Fruit fly (Drosophila melanogaster) whole organism, embryonic: Measurements from ENCODE around the gene sob.
A peak's percentile ranks its signal among the peaks of the same experiment; 100 is the strongest.

Experiments used
- Adf1 ChIP-seq: fragments of 200-800 bp; sonication (Bioruptor generic); IDR thresholded peaks from 2 replicates; pipeline ENCODE4 v1.3.6; 2022; ENCODE audit warnings: missing biosample characterization, missing genetic modification characterization
- Bgb ChIP-seq: fragments of 200-800 bp; sonication (Bioruptor generic); IDR thresholded peaks from 2 replicates; pipeline ENCODE4 v1.3.6; 2022; ENCODE audit warnings: missing biosample characterization, missing genetic modification characterization; ENCODE audit not compliant: partially characterized antibody
- CG10366 ChIP-seq: fragments of 200-800 bp; sonication (Bioruptor generic); IDR thresholded peaks from 2 replicates; pipeline ENCODE4 v1.3.6; 2022; ENCODE audit warnings: missing biosample characterization, missing genetic modification characterization
- CG10565 ChIP-seq: fragments of 200-800 bp; sonication (Bioruptor generic); optimal IDR thresholded peaks from 3 replicates; lab custom pipeline; 2016; ENCODE audit warnings: missing biosample characterization, mild to moderate bottlenecking, missing genetic modification characterization
- CG10959 ChIP-seq: fragments of 200-800 bp; sonication (Bioruptor generic); IDR thresholded peaks from 2 replicates; pipeline ENCODE4 v1.3.6; 2022; ENCODE audit warnings: missing biosample characterization, missing genetic modification characterization
- CG11247 ChIP-seq: fragments of 200-800 bp; sonication (Bioruptor generic); IDR thresholded peaks from 2 replicates; pipeline ENCODE4 v1.3.6; 2022; ENCODE audit warnings: missing biosample characterization, missing genetic modification characterization
- CG12071 ChIP-seq: fragments of 200-800 bp; sonication (Bioruptor generic); optimal IDR thresholded peaks from 3 replicates; lab custom pipeline; 2018; ENCODE audit warnings: missing biosample characterization, mild to moderate bottlenecking, missing genetic modification characterization
- CG13424 ChIP-seq: fragments of 200-800 bp; sonication (Bioruptor generic); optimal IDR thresholded peaks from 2 replicates; lab custom pipeline; 2019; ENCODE audit warnings: missing biosample characterization, mild to moderate bottlenecking, missing genetic modification characterization, moderate library complexity
- CG15479 ChIP-seq: fragments of 200-800 bp; sonication (Bioruptor generic); optimal IDR thresholded peaks from 3 replicates; lab custom pipeline; 2019; ENCODE audit warnings: missing biosample characterization, mild to moderate bottlenecking, missing genetic modification characterization, moderate library complexity
- CG1602 ChIP-seq: fragments of 200-800 bp; sonication (Bioruptor generic); optimal IDR thresholded peaks from 3 replicates; lab custom pipeline; 2016; ENCODE audit warnings: missing biosample characterization, missing genetic modification characterization
- CG2199 ChIP-seq: fragments of 200-800 bp; sonication (Bioruptor generic); IDR thresholded peaks from 3 replicates; pipeline ENCODE4 v1.3.6; 2022; ENCODE audit warnings: missing biosample characterization, missing genetic modification characterization
- CG31224 ChIP-seq: fragments of 200-800 bp; sonication (Bioruptor generic); IDR thresholded peaks from 2 replicates; pipeline ENCODE4 v1.3.6; 2022; ENCODE audit warnings: missing biosample characterization, missing genetic modification characterization
- CG32767 ChIP-seq: fragments of 200-800 bp; sonication (Bioruptor generic); IDR thresholded peaks from 2 replicates; pipeline ENCODE4 v1.3.6; 2022; ENCODE audit warnings: missing biosample characterization, missing genetic modification characterization
- CG4360 ChIP-seq: fragments of 200-800 bp; sonication (Bioruptor generic); IDR thresholded peaks from 2 replicates; pipeline ENCODE4 v1.3.6; 2022; ENCODE audit warnings: missing biosample characterization, missing genetic modification characterization
- CG4820 ChIP-seq: fragments of 200-800 bp; sonication (Bioruptor generic); optimal IDR thresholded peaks from 3 replicates; lab custom pipeline; 2016; ENCODE audit warnings: missing biosample characterization, missing genetic modification characterization
- CG5953 ChIP-seq: fragments of 200-800 bp; sonication (Bioruptor generic); IDR thresholded peaks from 2 replicates; pipeline ENCODE4 v1.3.6; 2022; ENCODE audit warnings: missing biosample characterization, missing genetic modification characterization
- Gug ChIP-seq: fragments of 200-800 bp; sonication (Bioruptor generic); IDR thresholded peaks from 4 replicates; pipeline ENCODE4 v1.3.6; 2022; ENCODE audit warnings: missing biosample characterization, missing genetic modification characterization
- Kr ChIP-seq: fragments of 200-800 bp; sonication (Bioruptor generic); optimal IDR thresholded peaks from 2 replicates; lab custom pipeline; 2017; ENCODE audit warnings: missing biosample characterization, mild to moderate bottlenecking, missing genetic modification characterization
- Med ChIP-seq: fragments of 200-800 bp; sonication (Bioruptor generic); peaks from one replicate; lab custom pipeline; 2016; ENCODE audit warnings: missing biosample characterization, missing genetic modification characterization, mild to moderate bottlenecking, inconsistent platforms, moderate library complexity
- Nf-YA ChIP-seq: fragments of 200-800 bp; sonication (Bioruptor generic); IDR thresholded peaks from 2 replicates; pipeline ENCODE4 v1.3.6; 2022; ENCODE audit warnings: missing biosample characterization, missing genetic modification characterization
- Pdp1 ChIP-seq, 2 experiments: fragments of 200-800 bp; sonication (Bioruptor generic); optimal IDR thresholded peaks; 3 replicates each; lab custom pipeline; 2016; ENCODE audit warnings: missing biosample characterization in 2 of 2, missing genetic modification characterization in 2 of 2, mild to moderate bottlenecking in 1 of 2, moderate library complexity in 1 of 2
- Scr ChIP-seq: fragments of 200-800 bp; sonication (Bioruptor generic); IDR thresholded peaks from 2 replicates; pipeline ENCODE4 v1.3.6; 2022; ENCODE audit warnings: missing biosample characterization, missing genetic modification characterization; ENCODE audit not compliant: partially characterized antibody
- Side ChIP-seq: fragments of 200-800 bp; sonication (Bioruptor generic); optimal IDR thresholded peaks from 2 replicates; lab custom pipeline; 2016; ENCODE audit warnings: missing biosample characterization, missing genetic modification characterization
- Sin3A ChIP-seq: fragments of >200 bp; optimal IDR thresholded peaks from 2 replicates; lab custom pipeline; 2018
- Sry-δ ChIP-seq: fragments of 200-800 bp; sonication (Bioruptor generic); optimal IDR thresholded peaks from 2 replicates; lab custom pipeline; 2016; ENCODE audit warnings: missing biosample characterization, missing genetic modification characterization
- Stat92E ChIP-seq, 3 experiments: fragments of >200 bp in 2 of 3; fragments of 200-800 bp in 1 of 3; sonication (Bioruptor generic) in 1 of 3; optimal IDR thresholded peaks; 2 replicates each; lab custom pipeline; 2017 to 2019; ENCODE audit warnings: missing biosample characterization in 3 of 3, missing genetic modification characterization in 3 of 3, mild to moderate bottlenecking in 1 of 3, moderate library complexity in 1 of 3
- ap ChIP-seq: fragments of 200-800 bp; sonication (Bioruptor generic); IDR thresholded peaks from 2 replicates; pipeline ENCODE4 v1.3.6; 2022; ENCODE audit warnings: missing biosample characterization, missing genetic modification characterization
- cato ChIP-seq: fragments of 200-800 bp; sonication (Bioruptor generic); optimal IDR thresholded peaks from 2 replicates; lab custom pipeline; 2016; ENCODE audit warnings: missing biosample characterization, missing genetic modification characterization, borderline replicate concordance
- cwo ChIP-seq: fragments of 200-800 bp; sonication (Bioruptor generic); optimal IDR thresholded peaks from 3 replicates; lab custom pipeline; 2017; ENCODE audit warnings: missing biosample characterization, missing genetic modification characterization, mild to moderate bottlenecking, moderate library complexity, missing genetic modification reagents
- eyg ChIP-seq: fragments of 200-800 bp; sonication (Bioruptor generic); optimal IDR thresholded peaks from 3 replicates; lab custom pipeline; 2016; ENCODE audit warnings: missing biosample characterization, missing genetic modification characterization
- ham ChIP-seq: fragments of 200-800 bp; sonication (Bioruptor generic); IDR thresholded peaks from 2 replicates; pipeline ENCODE4 v1.3.6; 2022; ENCODE audit warnings: missing biosample characterization, missing genetic modification characterization
- jing ChIP-seq: fragments of 200-800 bp; sonication (Bioruptor generic); optimal IDR thresholded peaks from 2 replicates; lab custom pipeline; 2018; ENCODE audit warnings: missing biosample characterization, mild to moderate bottlenecking, missing genetic modification characterization
- knrl ChIP-seq: fragments of 200-800 bp; sonication (Bioruptor generic); IDR thresholded peaks from 3 replicates; pipeline ENCODE4 v1.3.6; 2022; ENCODE audit warnings: missing biosample characterization, missing genetic modification characterization; ENCODE audit not compliant: partially characterized antibody
- lmd ChIP-seq: fragments of 200-800 bp; sonication (Bioruptor generic); IDR thresholded peaks from 2 replicates; pipeline ENCODE4 v1.3.6; 2022; ENCODE audit warnings: missing biosample characterization, missing genetic modification characterization
- nerfin-1 ChIP-seq: fragments of 200-800 bp; sonication (Bioruptor generic); optimal IDR thresholded peaks from 3 replicates; lab custom pipeline; 2019; ENCODE audit warnings: missing biosample characterization, mild to moderate bottlenecking, missing genetic modification characterization, moderate library complexity
- org-1 ChIP-seq: fragments of 200-800 bp; sonication (Bioruptor generic); optimal IDR thresholded peaks from 2 replicates; lab custom pipeline; 2017; ENCODE audit warnings: missing biosample characterization, missing genetic modification characterization
- otp ChIP-seq: fragments of 200-800 bp; sonication (Bioruptor generic); IDR thresholded peaks from 3 replicates; pipeline ENCODE4, ENCODE4 v1.3.6; 2022; ENCODE audit warnings: missing biosample characterization, missing genetic modification characterization
- pan ChIP-seq, 4 experiments: fragments of >200 bp in 3 of 4; fragments of 200-800 bp in 1 of 4; sonication (Bioruptor generic) in 1 of 4; optimal IDR thresholded peaks in 3 of 4; IDR thresholded peaks in 1 of 4; 2 replicates each; pipeline versions ENCODE4 v1.3.6 to Lab custom; 2017 to 2022; ENCODE audit warnings: missing biosample characterization in 2 of 4, missing genetic modification characterization in 2 of 4, mixed read lengths in 1 of 4
- pita ChIP-seq: fragments of 200-800 bp; sonication (Bioruptor generic); optimal IDR thresholded peaks from 2 replicates; lab custom pipeline; 2017; ENCODE audit warnings: missing biosample characterization, mild to moderate bottlenecking, missing genetic modification characterization
- ranshi ChIP-seq: fragments of 200-800 bp; sonication (Bioruptor generic); IDR thresholded peaks from 2 replicates; pipeline ENCODE4 v1.3.6; 2022; ENCODE audit warnings: missing biosample characterization, missing genetic modification characterization
- shn ChIP-seq: fragments of 200-800 bp; sonication (Bioruptor generic); optimal IDR thresholded peaks from 3 replicates; lab custom pipeline; 2016; ENCODE audit warnings: missing biosample characterization, missing genetic modification characterization
- slou ChIP-seq: fragments of 200-800 bp; sonication (Bioruptor generic); optimal IDR thresholded peaks from 3 replicates; lab custom pipeline; 2016; ENCODE audit warnings: missing biosample characterization, missing genetic modification characterization
- sqz ChIP-seq: fragments of 200-800 bp; sonication (Bioruptor generic); optimal IDR thresholded peaks from 3 replicates; lab custom pipeline; 2018; ENCODE audit warnings: missing biosample characterization, mild to moderate bottlenecking, missing genetic modification characterization
- ssp ChIP-seq: fragments of 200-800 bp; sonication (Bioruptor generic); IDR thresholded peaks from 2 replicates; pipeline ENCODE4 v1.3.6; 2022; ENCODE audit warnings: missing biosample characterization, missing genetic modification characterization
- tin ChIP-seq: fragments of 200-800 bp; sonication (Bioruptor generic); optimal IDR thresholded peaks from 3 replicates; lab custom pipeline; 2016; ENCODE audit warnings: missing biosample characterization, missing genetic modification characterization
- tll ChIP-seq, 2 experiments: fragments of 200-800 bp in 1 of 2; fragments of >200 bp in 1 of 2; sonication (Bioruptor generic) in 1 of 2; optimal IDR thresholded peaks; 2 replicates each; lab custom pipeline; 2017 to 2019; ENCODE audit warnings: missing biosample characterization in 2 of 2, missing genetic modification characterization in 2 of 2, mild to moderate bottlenecking in 1 of 2, moderate library complexity in 1 of 2
- trh ChIP-seq: fragments of 200-800 bp; sonication (Bioruptor generic); optimal IDR thresholded peaks from 2 replicates; lab custom pipeline; 2016; ENCODE audit warnings: missing biosample characterization, missing genetic modification characterization
- unc-4 ChIP-seq: fragments of 200-800 bp; sonication (Bioruptor generic); IDR thresholded peaks from 2 replicates; pipeline ENCODE4 v1.3.6; 2022; ENCODE audit warnings: missing biosample characterization, missing genetic modification characterization; ENCODE audit not compliant: partially characterized antibody
- unpg ChIP-seq: fragments of 200-800 bp; sonication (Bioruptor generic); optimal IDR thresholded peaks from 3 replicates; lab custom pipeline; 2018; ENCODE audit warnings: missing biosample characterization, mild to moderate bottlenecking, missing genetic modification characterization, moderate library complexity
- vfl ChIP-seq: fragments of 200-800 bp; sonication (Bioruptor generic); optimal IDR thresholded peaks from 2 replicates; lab custom pipeline; 2016; ENCODE audit warnings: missing biosample characterization, missing genetic modification characterization
- vnd ChIP-seq: fragments of 200-800 bp; sonication (Bioruptor generic); IDR thresholded peaks from 3 replicates; pipeline ENCODE4 v1.3.6; 2022; ENCODE audit warnings: missing biosample characterization, missing genetic modification characterization; ENCODE audit not compliant: partially characterized antibody

sob gene

DNA sequence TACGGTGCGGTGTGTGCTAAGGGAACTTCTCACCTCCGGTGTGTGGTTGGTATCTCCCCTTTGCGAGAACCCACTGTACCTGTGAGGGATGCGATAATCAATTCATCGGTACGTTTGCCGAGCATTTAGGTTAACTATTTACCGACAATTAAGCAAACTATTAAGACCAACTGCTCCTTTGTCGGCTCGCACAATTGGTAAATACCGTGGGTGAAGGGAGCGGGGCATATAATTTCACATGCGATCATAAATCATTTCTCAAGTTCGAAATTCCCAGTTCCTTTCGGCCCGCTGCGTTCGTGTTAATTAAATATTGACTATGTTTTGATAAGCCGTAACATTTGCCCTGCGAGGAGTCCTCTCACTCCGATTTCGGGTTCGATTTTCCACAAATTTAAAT, 31.7 kb downstream of the sob start (continued):
- TF ChIP-seq pan (optimal IDR thresholded peaks at IDR 0.05; lab: Kevin White, UChicago) (no peak), pan (GFP tag; optimal IDR thresholded peaks at IDR 0.05 in 1 of 2, IDR thresholded peaks at IDR 0.05 in 1 of 2) (no peak), CG2199 (no peak), Stat92E (GFP tag; optimal IDR thresholded peaks at IDR 0.05; lab: Kevin White, UChicago) (no peak), CG10959 (GFP tag; lab: Robert Waterston, UW) (no peak), ham (GFP tag; lab: Robert Waterston, UW) (no peak), Med (GFP tag; lab: Kevin White, UChicago) (peak; percentile 39), Gug (GFP tag; lab: Robert Waterston, UW) (no peak), CG13424 (tag; lab: Kevin White, UChicago) (no peak), shn (GFP tag; lab: Kevin White, UChicago) (no peak), sqz (GFP tag; lab: Kevin White, UChicago) (no peak), CG4820 (GFP tag; lab: Kevin White, UChicago) (no peak), CG5953 (no peak), Side (no peak), CG32767 (GFP tag; lab: Robert Waterston, UW) (no peak), Nf-YA (no peak), unpg (GFP tag; lab: Kevin White, UChicago) (no peak), nerfin-1 (tag; lab: Kevin White, UChicago) (no peak), CG4360 (GFP tag; lab: Robert Waterston, UW) (no peak), Adf1 (GFP tag; lab: Robert Waterston, UW) (no peak), unc-4 (GFP tag; lab: Robert Waterston, UW) (no peak), knrl (GFP tag; lab: Robert Waterston, UW) (no peak), tll (GFP tag; optimal IDR thresholded peaks at IDR 0.05; lab: Kevin White, UChicago) (peak in 1 of 2 experiments; percentile 80), Sry-δ (GFP tag; lab: Kevin White, UChicago) (no peak), CG10366 (GFP tag; lab: Robert Waterston, UW) (no peak), eyg (GFP tag; lab: Kevin White, UChicago) (no peak), otp (GFP tag; lab: Robert Waterston, UW) (peak; percentile 54; the same call in 1 of the 3 replicates), Kr (GFP tag; lab: Kevin White, UChicago) (peak; percentile 79), CG31224 (GFP tag; lab: Robert Waterston, UW) (no peak), Bgb (no peak), org-1 (GFP tag; lab: Kevin White, UChicago) (peak; percentile 24), ap (GFP tag; lab: Robert Waterston, UW) (no peak), lmd (GFP tag; lab: Robert Waterston, UW) (no peak), CG15479 (GFP tag; lab: Kevin White, UChicago) (peak; percentile 26), slou (GFP tag; lab: Kevin White, UChicago) (no peak), Scr (GFP tag; lab: Robert Waterston, UW) (no peak), CG12071 (GFP tag; lab: Kevin White, UChicago) (no peak), Pdp1 (GFP tag; optimal IDR thresholded peaks at IDR 0.05; lab: Kevin White, UChicago) (peak in 1 of 2 experiments; percentile 1), tin (GFP tag; lab: Kevin White, UChicago) (no peak), Sin3A (lab: Kevin White, UChicago) (no peak), CG1602 (GFP tag; lab: Kevin White, UChicago) (no peak), cato (GFP tag; lab: Kevin White, UChicago) (no peak), ssp (GFP tag; lab: Robert Waterston, UW) (no peak), CG10565 (no peak), CG11247 (GFP tag; lab: Robert Waterston, UW) (no peak), cwo (no peak), trh (GFP tag; lab: Kevin White, UChicago) (no peak), ranshi (GFP tag; lab: Robert Waterston, UW) (no peak), jing (GFP tag; lab: Kevin White, UChicago) (no peak), pita (GFP tag; lab: Kevin White, UChicago) (no peak), vfl (no peak), vnd (GFP tag; lab: Robert Waterston, UW) (no peak)
